Fruit fly (Drosophila melanogaster) whole organism, embryonic: Measurements from ENCODE around the gene pigs.

Experiments
- Antp ChIP-seq: fragments of 200-800 bp; sonication (Bioruptor generic); optimal IDR thresholded peaks from 3 replicates; lab custom pipeline; 2016; ENCODE audit warnings: missing biosample characterization, missing genetic modification characterization
- CG10321 ChIP-seq: fragments of 200-800 bp; sonication (Bioruptor generic); IDR thresholded peaks from 2 replicates; pipeline ENCODE4 v1.3.6; 2022; ENCODE audit warnings: missing biosample characterization, missing genetic modification characterization
- CG10462 ChIP-seq: fragments of 200-800 bp; sonication (Bioruptor generic); optimal IDR thresholded peaks from 2 replicates; lab custom pipeline; 2016; ENCODE audit warnings: missing biosample characterization, missing genetic modification characterization
- CG11085 ChIP-seq: fragments of 200-800 bp; sonication (Bioruptor generic); IDR thresholded peaks from 2 replicates; pipeline ENCODE4 v1.3.6; 2022; ENCODE audit warnings: missing biosample characterization, missing genetic modification characterization
- CG11504 ChIP-seq: fragments of 200-800 bp; sonication (Bioruptor generic); optimal IDR thresholded peaks from 3 replicates; lab custom pipeline; 2019; ENCODE audit warnings: missing biosample characterization, mild to moderate bottlenecking, missing genetic modification characterization, moderate library complexity
- CG11723 ChIP-seq: fragments of 200-800 bp; sonication (Bioruptor generic); optimal IDR thresholded peaks from 2 replicates; lab custom pipeline; 2017; ENCODE audit warnings: missing biosample characterization, mild to moderate bottlenecking, missing genetic modification characterization
- CG12155 ChIP-seq: fragments of 200-800 bp; sonication (Bioruptor generic); optimal IDR thresholded peaks from 3 replicates; lab custom pipeline; 2016; ENCODE audit warnings: missing biosample characterization, missing genetic modification characterization
- CG13287 ChIP-seq: fragments of 200-800 bp; sonication (Bioruptor generic); IDR thresholded peaks from 2 replicates; pipeline ENCODE4 v1.3.6; 2022; ENCODE audit warnings: missing biosample characterization, missing genetic modification characterization; ENCODE audit not compliant: partially characterized antibody
- CG13894 ChIP-seq: fragments of 200-800 bp; sonication (Bioruptor generic); optimal IDR thresholded peaks from 3 replicates; lab custom pipeline; 2018; ENCODE audit warnings: missing biosample characterization, mild to moderate bottlenecking, missing genetic modification characterization, moderate library complexity
- CG16863 ChIP-seq: fragments of 200-800 bp; sonication (Bioruptor generic); optimal IDR thresholded peaks from 3 replicates; lab custom pipeline; 2016; ENCODE audit warnings: missing biosample characterization, missing genetic modification characterization
- CG17186 ChIP-seq: fragments of 200-800 bp; sonication (Bioruptor generic); optimal IDR thresholded peaks from 3 replicates; lab custom pipeline; 2017; ENCODE audit warnings: missing biosample characterization, missing genetic modification reagents, missing genetic modification characterization
- CG17612 ChIP-seq: fragments of 200-800 bp; sonication (Bioruptor generic); IDR thresholded peaks from 2 replicates; pipeline ENCODE4 v1.3.6; 2022; ENCODE audit warnings: missing biosample characterization, missing genetic modification characterization
- CG34422 ChIP-seq: fragments of 200-800 bp; sonication (Bioruptor generic); IDR thresholded peaks from 3 replicates; pipeline ENCODE4 v1.3.6; 2022; ENCODE audit warnings: missing biosample characterization, missing genetic modification characterization
- CG3838 ChIP-seq: fragments of 200-800 bp; sonication (Bioruptor generic); optimal IDR thresholded peaks from 3 replicates; lab custom pipeline; 2016; ENCODE audit warnings: missing biosample characterization, missing genetic modification characterization
- CG7556 ChIP-seq: fragments of 200-800 bp; sonication (Bioruptor generic); optimal IDR thresholded peaks from 2 replicates; lab custom pipeline; 2017; ENCODE audit warnings: missing biosample characterization, mild to moderate bottlenecking, missing genetic modification characterization
- CG7963 ChIP-seq: fragments of 200-800 bp; sonication (Bioruptor generic); IDR thresholded peaks from 3 replicates; pipeline ENCODE4 v1.3.6; 2022; ENCODE audit warnings: missing biosample characterization, missing genetic modification characterization; ENCODE audit not compliant: partially characterized antibody
- CG8944 ChIP-seq: fragments of 200-800 bp; sonication (Bioruptor generic); optimal IDR thresholded peaks from 3 replicates; lab custom pipeline; 2016; ENCODE audit warnings: missing biosample characterization, missing genetic modification characterization
- CG9876 ChIP-seq: fragments of 200-800 bp; sonication (Bioruptor generic); optimal IDR thresholded peaks from 2 replicates; lab custom pipeline; 2016; ENCODE audit warnings: missing biosample characterization, missing genetic modification characterization
- Camta ChIP-seq: fragments of 200-800 bp; sonication (Bioruptor generic); optimal IDR thresholded peaks from 2 replicates; lab custom pipeline; 2016; ENCODE audit warnings: missing biosample characterization, missing genetic modification characterization
- D ChIP-seq, 2 experiments: fragments of 200-800 bp in 1 of 2; fragments of >200 bp in 1 of 2; sonication (Bioruptor generic) in 1 of 2; optimal IDR thresholded peaks; 2 replicates in 1 of 2; 3 replicates in 1 of 2; lab custom pipeline; 2017; ENCODE audit warnings: mild to moderate bottlenecking in 1 of 2, missing biosample characterization in 1 of 2, missing genetic modification characterization in 1 of 2, missing genetic modification reagents in 1 of 2
- Dek ChIP-seq: fragments of 200-800 bp; sonication (Bioruptor generic); optimal IDR thresholded peaks from 3 replicates; lab custom pipeline; 2019; ENCODE audit warnings: missing biosample characterization, mild to moderate bottlenecking, missing genetic modification characterization, moderate library complexity
- Dip2 ChIP-seq: fragments of 200-800 bp; sonication (Bioruptor generic); IDR thresholded peaks from 2 replicates; pipeline ENCODE4 v1.3.6; 2022; ENCODE audit warnings: missing biosample characterization, missing genetic modification characterization
- Dp ChIP-seq: fragments of 200-800 bp; sonication (Bioruptor generic); optimal IDR thresholded peaks from 2 replicates; lab custom pipeline; 2018; ENCODE audit warnings: missing biosample characterization, mild to moderate bottlenecking, missing genetic modification characterization, moderate library complexity
- HLH4C ChIP-seq: fragments of 200-800 bp; sonication (Bioruptor generic); IDR thresholded peaks from 3 replicates; pipeline ENCODE4 v1.3.6; 2022; ENCODE audit warnings: missing biosample characterization, missing genetic modification characterization; ENCODE audit not compliant: partially characterized antibody
- Hr78 ChIP-seq, 2 experiments: fragments of 200-800 bp in 1 of 2; fragments of >200 bp in 1 of 2; sonication (Bioruptor generic) in 1 of 2; optimal IDR thresholded peaks; 2 replicates each; lab custom pipeline; 2017 to 2019; ENCODE audit warnings: missing biosample characterization in 2 of 2, missing genetic modification characterization in 2 of 2, mild to moderate bottlenecking in 1 of 2, moderate library complexity in 1 of 2
- MTF-1 ChIP-seq: fragments of 200-800 bp; sonication (Bioruptor generic); optimal IDR thresholded peaks from 2 replicates; lab custom pipeline; 2018; ENCODE audit warnings: missing biosample characterization, mild to moderate bottlenecking, missing genetic modification characterization, borderline replicate concordance
- Optix ChIP-seq: fragments of 200-800 bp; sonication (Bioruptor generic); IDR thresholded peaks from 3 replicates; pipeline ENCODE4 v1.3.6; 2022; ENCODE audit warnings: missing biosample characterization, missing genetic modification characterization
- Poxn ChIP-seq: fragments of 200-800 bp; sonication (Bioruptor generic); IDR thresholded peaks from 2 replicates; pipeline ENCODE4 v1.3.6; 2022; ENCODE audit warnings: missing biosample characterization, missing genetic modification characterization
- Ravus ChIP-seq: fragments of 200-800 bp; sonication (Bioruptor generic); IDR thresholded peaks from 2 replicates; pipeline ENCODE4 v1.3.6; 2022; ENCODE audit warnings: missing biosample characterization, missing genetic modification characterization
- Rfx ChIP-seq: fragments of 200-800 bp; sonication (Bioruptor generic); IDR thresholded peaks from 2 replicates; pipeline ENCODE4 v1.3.6; 2022; ENCODE audit warnings: missing biosample characterization, missing genetic modification characterization
- Taf1 ChIP-seq: fragments of 200-800 bp; sonication (Bioruptor generic); IDR thresholded peaks from 2 replicates; pipeline ENCODE4 v1.3.6; 2022; ENCODE audit warnings: missing biosample characterization, missing genetic modification characterization
- Tbp ChIP-seq: fragments of >200 bp; optimal IDR thresholded peaks from 2 replicates; lab custom pipeline; 2018; ENCODE audit warnings: missing biosample characterization, missing genetic modification characterization
- Xbp1 ChIP-seq: fragments of 200-800 bp; sonication (Bioruptor generic); optimal IDR thresholded peaks from 3 replicates; lab custom pipeline; 2016; ENCODE audit warnings: missing biosample characterization, mild to moderate bottlenecking, missing genetic modification characterization
- ab ChIP-seq: fragments of 200-800 bp; sonication (Bioruptor generic); optimal IDR thresholded peaks from 2 replicates; lab custom pipeline; 2016; ENCODE audit warnings: missing biosample characterization, missing genetic modification characterization
- abd-A ChIP-seq: fragments of 200-800 bp; sonication (Bioruptor generic); optimal IDR thresholded peaks from 3 replicates; lab custom pipeline; 2019; ENCODE audit warnings: missing biosample characterization, mild to moderate bottlenecking, missing genetic modification characterization, moderate library complexity
- bcd ChIP-seq: fragments of 200-800 bp; sonication (Bioruptor generic); optimal IDR thresholded peaks from 2 replicates; lab custom pipeline; 2017; ENCODE audit warnings: missing biosample characterization, mild to moderate bottlenecking, missing genetic modification characterization
- btn ChIP-seq: fragments of 200-800 bp; sonication (Bioruptor generic); optimal IDR thresholded peaks from 2 replicates; lab custom pipeline; 2016; ENCODE audit warnings: missing biosample characterization, missing genetic modification characterization
- cad ChIP-seq: fragments of >200 bp; optimal IDR thresholded peaks from 2 replicates; lab custom pipeline; 2017; ENCODE audit warnings: missing biosample characterization, missing genetic modification characterization
- ems ChIP-seq: fragments of 200-800 bp; sonication (Bioruptor generic); optimal IDR thresholded peaks from 3 replicates; lab custom pipeline; 2016; ENCODE audit warnings: missing biosample characterization, missing genetic modification characterization
- esg ChIP-seq: fragments of 200-800 bp; sonication (Bioruptor generic); conservative IDR thresholded peaks from 2 replicates; pipeline ENCODE4 v1.3.6; 2022; ENCODE audit warnings: missing biosample characterization, missing genetic modification characterization
- fd3F ChIP-seq: fragments of 200-800 bp; sonication (Bioruptor generic); optimal IDR thresholded peaks from 2 replicates; lab custom pipeline; 2018; ENCODE audit warnings: missing biosample characterization, mild to moderate bottlenecking, missing genetic modification characterization, moderate library complexity
- ftz-f1 ChIP-seq: fragments of 200-800 bp; sonication (Bioruptor generic); optimal IDR thresholded peaks from 2 replicates; lab custom pipeline; 2016; ENCODE audit warnings: missing biosample characterization, missing genetic modification characterization
- hbn ChIP-seq: fragments of 200-800 bp; sonication (Bioruptor generic); IDR thresholded peaks from 2 replicates; pipeline ENCODE4 v1.3.6; 2022; ENCODE audit warnings: missing biosample characterization, missing genetic modification characterization; ENCODE audit not compliant: partially characterized antibody
- hth ChIP-seq: fragments of >200 bp; optimal IDR thresholded peaks from 2 replicates; lab custom pipeline; 2017; ENCODE audit warnings: inconsistent platforms
- nom ChIP-seq: fragments of 200-800 bp; sonication (Bioruptor generic); optimal IDR thresholded peaks from 2 replicates; lab custom pipeline; 2017; ENCODE audit warnings: missing biosample characterization, missing genetic modification characterization, mild to moderate bottlenecking, moderate library complexity, missing genetic modification reagents
- oc ChIP-seq: fragments of 200-800 bp; sonication (Bioruptor generic); optimal IDR thresholded peaks from 2 replicates; lab custom pipeline; 2018; ENCODE audit warnings: missing biosample characterization, mild to moderate bottlenecking, missing genetic modification characterization, moderate library complexity
- pfk ChIP-seq: fragments of 200-800 bp; sonication (Bioruptor generic); optimal IDR thresholded peaks from 2 replicates; lab custom pipeline; 2018; ENCODE audit warnings: missing biosample characterization, mild to moderate bottlenecking, missing genetic modification characterization, moderate library complexity
- slbo ChIP-seq: fragments of 200-800 bp; sonication (Bioruptor generic); IDR thresholded peaks from 2 replicates; pipeline ENCODE4 v1.3.6; 2022; ENCODE audit warnings: missing biosample characterization, missing genetic modification characterization
- ttk ChIP-seq: fragments of 200-800 bp; sonication (Bioruptor generic); IDR thresholded peaks from 2 replicates; pipeline ENCODE4 v2.1.2; 2022; ENCODE audit warnings: missing biosample characterization, missing genetic modification characterization
- wor ChIP-seq: fragments of 200-800 bp; sonication (Bioruptor generic); IDR thresholded peaks from 2 replicates; pipeline ENCODE4 v1.3.6; 2022; ENCODE audit warnings: missing biosample characterization, missing genetic modification characterization
- z ChIP-seq: fragments of 200-800 bp; sonication (Bioruptor generic); IDR thresholded peaks from 3 replicates; pipeline ENCODE4 v1.3.6; 2022; ENCODE audit warnings: missing biosample characterization, missing genetic modification characterization

pigs gene

dm6 chrX:6615476-6615875 is 15.6 kb downstream of the pigs start (continued):
- TF ChIP-seq CG17612 (GFP tag; lab: Robert Waterston, UW) (no peak), Optix (GFP tag; lab: Robert Waterston, UW) (peak; percentile 59; the same call in 2 of the 3 replicates), HLH4C (no peak), CG3838 (GFP tag; lab: Kevin White, UChicago) (no peak), CG10321 (GFP tag; lab: Robert Waterston, UW) (no peak), ems (GFP tag; lab: Kevin White, UChicago) (no peak), CG9876 (no peak), z (GFP tag; lab: Robert Waterston, UW) (no peak), CG16863 (GFP tag; lab: Kevin White, UChicago) (peak; percentile 52), wor (GFP tag; lab: Robert Waterston, UW) (peak; percentile 53), MTF-1 (GFP tag; lab: Kevin White, UChicago) (no peak), Rfx (GFP tag; lab: Robert Waterston, UW) (0 out of 2 replicates have a peak, but pooled peaks have one; percentile 24), D (optimal IDR thresholded peaks at IDR 0.05; lab: Kevin White, UChicago) (no peak), D (GFP tag; optimal IDR thresholded peaks at IDR 0.05; lab: Kevin White, UChicago) (peak; percentile 49), CG11085 (GFP tag; lab: Robert Waterston, UW) (no peak), slbo (GFP tag; lab: Robert Waterston, UW) (0 out of 2 replicates have a peak, but pooled peaks have one; percentile 24), bcd (GFP tag; lab: Kevin White, UChicago) (peak; percentile 36), esg (GFP tag; lab: Robert Waterston, UW) (peak; percentile 56), Tbp (no peak), Dp (GFP tag; lab: Kevin White, UChicago) (no peak), hbn (no peak), Hr78 (GFP tag; optimal IDR thresholded peaks at IDR 0.05; lab: Kevin White, UChicago) (no peak), CG10462 (no peak), CG7556 (GFP tag; lab: Kevin White, UChicago) (no peak), Dek (tag; lab: Kevin White, UChicago) (no peak), CG11504 (tag; lab: Kevin White, UChicago) (peak; percentile 76), Poxn (GFP tag; lab: Robert Waterston, UW) (no peak), ttk (GFP tag; lab: Robert Waterston, UW) (peak; percentile 57), cad (GFP tag; lab: Kevin White, UChicago) (no peak), CG11723 (GFP tag; lab: Kevin White, UChicago) (no peak), fd3F (GFP tag; lab: Kevin White, UChicago) (no peak), nom (GFP tag; lab: Kevin White, UChicago) (no peak), pfk (GFP tag; lab: Kevin White, UChicago) (no peak), CG34422 (GFP tag; lab: Robert Waterston, UW) (peak; percentile 48; the same call in 2 of the 3 replicates), Camta (GFP tag; lab: Kevin White, UChicago) (peak; percentile 63), CG7963 (GFP tag; lab: Robert Waterston, UW) (no peak), Dip2 (GFP tag; lab: Robert Waterston, UW) (no peak), CG13894 (tag; lab: Kevin White, UChicago) (no peak), CG12155 (no peak), Taf1 (GFP tag; lab: Robert Waterston, UW) (no peak), btn (GFP tag; lab: Kevin White, UChicago) (no peak), Ravus (GFP tag; lab: Robert Waterston, UW) (no peak), oc (tag; lab: Kevin White, UChicago) (peak; percentile 21), ab (GFP tag; lab: Kevin White, UChicago) (no peak), hth (lab: Kevin White, UChicago) (no peak), Xbp1 (GFP tag; lab: Kevin White, UChicago) (peak; percentile 31), Antp (GFP tag; lab: Kevin White, UChicago) (peak; percentile 71), abd-A (tag; lab: Kevin White, UChicago) (no peak), CG17186 (no peak), CG13287 (GFP tag; lab: Robert Waterston, UW) (no peak), CG8944 (peak; percentile 36), ftz-f1 (no peak)
